Fruit fly (Drosophila melanogaster) whole organism, prepupa: ENCODE results near the gene CkIIbeta.

ENCODE experiments used
- Blimp-1 ChIP-seq: fragments of 200-800 bp; sonication (Bioruptor generic); optimal IDR thresholded peaks from 3 replicates; lab custom pipeline; 2017; ENCODE audit warnings: missing biosample characterization, missing genetic modification characterization, mild to moderate bottlenecking, moderate library complexity, missing genetic modification reagents
- CG11294 ChIP-seq: fragments of 200-800 bp; sonication (Bioruptor generic); IDR thresholded peaks from 2 replicates; pipeline ENCODE4 v1.3.6; 2022; ENCODE audit warnings: missing biosample characterization, missing genetic modification characterization
- CG15336 ChIP-seq: fragments of 200-800 bp; sonication (Bioruptor generic); IDR thresholded peaks from 2 replicates; pipeline ENCODE4 v1.3.6; 2022; ENCODE audit warnings: missing biosample characterization, missing genetic modification characterization
- CG1621 ChIP-seq: fragments of 200-800 bp; sonication (Bioruptor generic); optimal IDR thresholded peaks from 3 replicates; lab custom pipeline; 2018; ENCODE audit warnings: missing biosample characterization, mild to moderate bottlenecking, missing genetic modification characterization
- CG32006 ChIP-seq: fragments of 200-800 bp; sonication (Bioruptor generic); optimal IDR thresholded peaks from 3 replicates; lab custom pipeline; 2017; ENCODE audit warnings: missing biosample characterization, mild to moderate bottlenecking, missing genetic modification characterization
- CG34406 ChIP-seq: fragments of 200-800 bp; sonication (Bioruptor generic); optimal IDR thresholded peaks from 3 replicates; lab custom pipeline; 2016; ENCODE audit warnings: missing biosample characterization, missing genetic modification characterization
- CG3919 ChIP-seq: fragments of 200-800 bp; sonication (Bioruptor generic); optimal IDR thresholded peaks from 3 replicates; lab custom pipeline; 2016; ENCODE audit warnings: missing biosample characterization, missing genetic modification characterization
- CG4318 ChIP-seq: fragments of 200-800 bp; sonication (Bioruptor generic); optimal IDR thresholded peaks from 3 replicates; lab custom pipeline; 2017; ENCODE audit warnings: missing biosample characterization, mild to moderate bottlenecking, missing genetic modification characterization
- CG6163 ChIP-seq: fragments of 200-800 bp; sonication (Bioruptor generic); IDR thresholded peaks from 3 replicates; pipeline ENCODE4 v1.3.6; 2022; ENCODE audit warnings: missing biosample characterization, missing genetic modification characterization
- CG6276 ChIP-seq: fragments of 200-800 bp; sonication (Bioruptor generic); optimal IDR thresholded peaks from 2 replicates; lab custom pipeline; 2017; ENCODE audit warnings: missing biosample characterization, mild to moderate bottlenecking, missing genetic modification characterization
- CG6792 ChIP-seq: fragments of 200-800 bp; sonication (Bioruptor generic); optimal IDR thresholded peaks from 3 replicates; lab custom pipeline; 2016; ENCODE audit warnings: missing biosample characterization, missing genetic modification characterization
- CG6808 ChIP-seq: fragments of 200-800 bp; sonication (Bioruptor generic); optimal IDR thresholded peaks from 3 replicates; lab custom pipeline; 2017; ENCODE audit warnings: missing biosample characterization, missing genetic modification characterization, mild to moderate bottlenecking, moderate library complexity, missing genetic modification reagents
- CG6854 ChIP-seq: fragments of 200-800 bp; sonication (Bioruptor generic); optimal IDR thresholded peaks from 2 replicates; lab custom pipeline; 2017; ENCODE audit warnings: missing biosample characterization, mild to moderate bottlenecking, missing genetic modification characterization
- CG7368 ChIP-seq: fragments of 200-800 bp; sonication (Bioruptor generic); optimal IDR thresholded peaks from 3 replicates; lab custom pipeline; 2016; ENCODE audit warnings: missing biosample characterization, missing genetic modification characterization
- CG8119 ChIP-seq: fragments of 200-800 bp; sonication (Bioruptor generic); IDR thresholded peaks from 3 replicates; pipeline ENCODE4 v1.3.6; 2022; ENCODE audit warnings: missing biosample characterization, missing genetic modification characterization
- CG8319 ChIP-seq: fragments of 200-800 bp; sonication (Bioruptor generic); optimal IDR thresholded peaks from 3 replicates; lab custom pipeline; 2016; ENCODE audit warnings: missing biosample characterization, missing genetic modification characterization
- Eip75B ChIP-seq: fragments of 200-800 bp; sonication (Bioruptor generic); optimal IDR thresholded peaks from 3 replicates; lab custom pipeline; 2016; ENCODE audit warnings: missing biosample characterization, missing genetic modification characterization
- Eip78C ChIP-seq: fragments of 200-800 bp; sonication (Bioruptor generic); peaks from one replicate; lab custom pipeline; 2016; ENCODE audit warnings: missing biosample characterization, missing genetic modification characterization
- Eip93F ChIP-seq: fragments of 200-800 bp; sonication (Bioruptor generic); optimal IDR thresholded peaks from 2 replicates; lab custom pipeline; 2016; ENCODE audit warnings: missing biosample characterization, mild to moderate bottlenecking, missing genetic modification characterization
- Gug ChIP-seq: fragments of 200-800 bp; sonication (Bioruptor generic); IDR thresholded peaks from 2 replicates; pipeline ENCODE4 v1.3.6; 2022; ENCODE audit warnings: missing biosample characterization, missing genetic modification characterization
- Hr38 ChIP-seq: sonication (Bioruptor generic); optimal IDR thresholded peaks from 2 replicates; lab custom pipeline; 2016; ENCODE audit warnings: missing biosample characterization, missing genetic modification characterization
- Hr39 ChIP-seq: fragments of 200-800 bp; sonication (Bioruptor generic); optimal IDR thresholded peaks from 2 replicates; lab custom pipeline; 2016; ENCODE audit warnings: missing biosample characterization, missing genetic modification characterization
- Hr4 ChIP-seq: fragments of 200-800 bp; sonication (Bioruptor generic); optimal IDR thresholded peaks from 3 replicates; lab custom pipeline; 2016; ENCODE audit warnings: missing biosample characterization, missing genetic modification characterization
- Lpt ChIP-seq: fragments of 200-800 bp; sonication (Bioruptor generic); optimal IDR thresholded peaks from 3 replicates; lab custom pipeline; 2016; ENCODE audit warnings: missing biosample characterization, missing genetic modification characterization
- Met ChIP-seq: fragments of 200-800 bp; sonication (Bioruptor generic); optimal IDR thresholded peaks from 3 replicates; lab custom pipeline; 2016; ENCODE audit warnings: missing biosample characterization, missing genetic modification characterization
- OdsH ChIP-seq: fragments of 200-800 bp; sonication (Bioruptor generic); optimal IDR thresholded peaks from 3 replicates; lab custom pipeline; 2016; ENCODE audit warnings: missing biosample characterization, missing genetic modification characterization
- Sox102F ChIP-seq: fragments of 200-800 bp; sonication (Bioruptor generic); optimal IDR thresholded peaks from 2 replicates; lab custom pipeline; 2016; ENCODE audit warnings: missing biosample characterization, mild to moderate bottlenecking, missing genetic modification characterization
- Sox14 ChIP-seq: fragments of 200-800 bp; sonication (Bioruptor generic); optimal IDR thresholded peaks from 3 replicates; lab custom pipeline; 2016; ENCODE audit warnings: missing biosample characterization, missing genetic modification characterization
- Sox15 ChIP-seq: fragments of 200-800 bp; sonication (Bioruptor generic); optimal IDR thresholded peaks from 3 replicates; lab custom pipeline; 2016; ENCODE audit warnings: missing biosample characterization, missing genetic modification characterization
- achi ChIP-seq: fragments of 200-800 bp; sonication (Bioruptor generic); optimal IDR thresholded peaks from 3 replicates; lab custom pipeline; 2016; ENCODE audit warnings: missing biosample characterization, missing genetic modification characterization
- dsx ChIP-seq: fragments of 200-800 bp; optimal IDR thresholded peaks from 3 replicates; lab custom pipeline; 2019; ENCODE audit warnings: missing biosample characterization, mild to moderate bottlenecking, missing genetic modification characterization, moderate library complexity; ENCODE audit not compliant: poor library complexity, severe bottlenecking
- eg ChIP-seq: fragments of 200-800 bp; sonication (Bioruptor generic); IDR thresholded peaks from 3 replicates; pipeline ENCODE4 v1.3.6; 2022; ENCODE audit warnings: missing biosample characterization, missing genetic modification characterization
- esn ChIP-seq: fragments of 200-800 bp; sonication (Bioruptor generic); optimal IDR thresholded peaks from 2 replicates; lab custom pipeline; 2016; ENCODE audit warnings: missing biosample characterization, mild to moderate bottlenecking, missing genetic modification characterization, moderate library complexity
- fd59A ChIP-seq: fragments of 200-800 bp; sonication (Bioruptor generic); optimal IDR thresholded peaks from 2 replicates; lab custom pipeline; 2017; ENCODE audit warnings: missing biosample characterization, mild to moderate bottlenecking, missing genetic modification characterization, missing genetic modification reagents
- fd85E ChIP-seq: fragments of 200-800 bp; sonication (Bioruptor generic); optimal IDR thresholded peaks from 3 replicates; lab custom pipeline; 2016; ENCODE audit warnings: missing biosample characterization, missing genetic modification characterization
- fkh ChIP-seq: fragments of 200-800 bp; sonication (Bioruptor generic); optimal IDR thresholded peaks from 3 replicates; lab custom pipeline; 2017; ENCODE audit warnings: missing biosample characterization, mild to moderate bottlenecking, missing genetic modification characterization, moderate library complexity
- lz ChIP-seq: fragments of 200-800 bp; sonication (Bioruptor generic); optimal IDR thresholded peaks from 3 replicates; lab custom pipeline; 2016; ENCODE audit warnings: missing biosample characterization, missing genetic modification characterization
- net ChIP-seq: fragments of 200-800 bp; sonication (Bioruptor generic); optimal IDR thresholded peaks from 3 replicates; lab custom pipeline; 2016; ENCODE audit warnings: missing biosample characterization, missing genetic modification characterization
- spab ChIP-seq: fragments of 200-800 bp; sonication (Bioruptor generic); optimal IDR thresholded peaks from 2 replicates; lab custom pipeline; 2017; ENCODE audit warnings: missing biosample characterization, mild to moderate bottlenecking, missing genetic modification characterization, missing genetic modification reagents
- ss ChIP-seq, 2 experiments: fragments of 200-800 bp; sonication (Bioruptor generic); optimal IDR thresholded peaks; 2 replicates in 1 of 2; 3 replicates in 1 of 2; lab custom pipeline; 2017 to 2018; ENCODE audit warnings: mild to moderate bottlenecking in 2 of 2, missing biosample characterization in 2 of 2, missing genetic modification characterization in 2 of 2, moderate library complexity in 1 of 2
- svp ChIP-seq: fragments of 200-800 bp; sonication (Bioruptor generic); peaks from one replicate; lab custom pipeline; 2016; ENCODE audit warnings: missing biosample characterization, missing genetic modification characterization
- topi ChIP-seq: fragments of 200-800 bp; sonication (Bioruptor generic); optimal IDR thresholded peaks from 3 replicates; lab custom pipeline; 2016; ENCODE audit warnings: missing biosample characterization, missing genetic modification characterization
- vri ChIP-seq: fragments of 200-800 bp; sonication (Bioruptor generic); optimal IDR thresholded peaks from 3 replicates; lab custom pipeline; 2016; ENCODE audit warnings: missing biosample characterization, mild to moderate bottlenecking, missing genetic modification characterization

CkIIbeta gene

DNA sequence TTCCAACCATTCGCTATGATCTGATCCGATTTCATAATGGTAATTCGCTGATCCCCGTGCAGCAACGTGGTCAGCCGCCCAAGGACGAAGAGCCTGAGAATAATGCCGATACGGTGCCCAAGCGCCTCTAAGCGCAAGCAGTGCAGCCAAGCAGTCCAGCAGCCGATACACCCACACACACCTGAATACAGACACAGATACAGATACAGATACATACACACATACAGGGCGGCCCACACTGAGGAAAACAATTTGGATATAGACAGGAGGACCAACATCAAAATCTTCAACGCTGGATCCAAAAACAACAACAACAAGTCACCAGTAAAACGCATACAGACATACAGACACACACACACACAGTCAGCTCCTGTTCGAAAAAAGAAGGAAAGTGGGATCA is 7.6 kb downstream of the CkIIbeta start:
- TF ChIP-seq Gug (GFP tag; lab: Robert Waterston, UW) (no peak), lz (GFP tag; lab: Kevin White, UChicago) (no peak), CG6792 (GFP tag; lab: Kevin White, UChicago) (no peak), fkh (GFP tag; lab: Kevin White, UChicago) (no peak), ss (GFP tag; optimal IDR thresholded peaks at IDR 0.05; lab: Kevin White, UChicago) (no peak), CG6854 (GFP tag; lab: Kevin White, UChicago) (no peak)

DNA sequence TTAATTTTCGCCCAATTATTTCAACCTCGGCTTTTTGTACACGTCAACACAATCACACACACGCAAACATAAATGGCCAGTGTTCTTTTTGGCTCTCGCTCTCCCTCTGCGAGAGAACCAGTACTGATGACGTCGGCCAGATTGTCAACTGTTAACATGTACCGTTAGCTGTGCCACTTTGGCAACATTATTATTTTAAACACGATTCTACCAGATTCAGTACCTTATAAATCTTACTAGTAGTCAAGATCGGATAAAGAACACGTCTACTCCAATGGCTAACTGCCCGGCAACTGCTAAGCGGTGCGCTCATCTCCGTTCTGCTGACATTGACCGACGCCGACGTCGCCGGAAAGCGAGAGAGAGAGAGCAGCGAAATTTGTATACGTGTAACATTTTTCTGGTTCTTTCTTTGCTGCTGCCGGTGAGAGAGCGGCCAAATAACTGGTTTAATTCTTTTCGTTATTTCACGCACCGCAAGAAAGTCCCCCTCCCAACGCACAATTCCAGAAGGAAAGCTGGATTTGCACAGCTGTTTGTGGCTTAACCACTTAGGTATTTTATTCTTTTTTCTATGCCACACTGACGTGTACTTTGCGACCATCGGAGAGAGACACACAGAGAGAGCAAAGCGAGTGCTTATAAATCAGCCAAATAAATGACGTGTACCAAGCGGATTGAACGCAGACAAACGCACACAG is 12.9 kb downstream of the CkIIbeta start:
- TF ChIP-seq eg (GFP tag; lab: Robert Waterston, UW) (peak; percentile 19; the same call in 1 of the 3 replicates), ss (GFP tag; optimal IDR thresholded peaks at IDR 0.05; lab: Kevin White, UChicago) (peak; percentile 18 to 42), spab (GFP tag; lab: Kevin White, UChicago) (no peak), Eip75B (GFP tag; lab: Kevin White, UChicago) (no peak), CG6854 (GFP tag; lab: Kevin White, UChicago) (peak; percentile 76), CG1621 (tag; lab: Kevin White, UChicago) (peak; percentile 38), Blimp-1 (GFP tag; lab: Kevin White, UChicago) (peak; percentile 28), fkh (GFP tag; lab: Kevin White, UChicago) (peak; percentile 33), Eip78C (GFP tag; lab: Kevin White, UChicago) (peak; percentile 70), Sox15 (GFP tag; lab: Kevin White, UChicago) (no peak), lz (GFP tag; lab: Kevin White, UChicago) (no peak), Hr4 (GFP tag; lab: Kevin White, UChicago) (no peak), CG6808 (GFP tag; lab: Kevin White, UChicago) (peak; percentile 30), CG3919 (no peak), CG4318 (GFP tag; lab: Kevin White, UChicago) (no peak), fd85E (no peak), CG8319 (GFP tag; lab: Kevin White, UChicago) (no peak), dsx (GFP tag; lab: Kevin White, UChicago) (peak; percentile 1), Met (GFP tag; lab: Kevin White, UChicago) (peak; percentile 20), CG15336 (GFP tag; lab: Robert Waterston, UW) (no peak), Hr39 (GFP tag; lab: Kevin White, UChicago) (no peak), net (GFP tag; lab: Kevin White, UChicago) (no peak), CG6276 (peak; percentile 45), Sox102F (peak; percentile 4)
- TF ChIP-seq, all 60 proteins: peak for 12

DNA sequence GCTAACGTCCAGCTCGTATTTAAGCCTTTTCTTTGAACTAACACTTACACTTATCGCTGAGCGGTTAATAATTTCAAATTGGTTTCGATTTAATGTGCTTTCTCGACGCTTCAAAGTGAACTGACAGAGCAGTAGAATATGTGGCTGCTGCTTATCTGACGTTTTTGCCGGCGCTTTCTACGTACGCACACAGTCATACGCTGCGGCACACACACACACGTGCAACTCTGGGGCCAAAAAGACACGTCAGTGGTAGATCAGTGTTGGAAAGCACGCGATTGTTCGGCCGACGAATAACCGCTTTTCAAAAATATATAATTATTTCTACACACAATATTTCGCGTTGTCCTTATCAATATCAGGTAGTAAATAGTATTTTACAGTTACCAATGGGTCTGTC is 13.9 kb downstream of the CkIIbeta start:
- TF ChIP-seq fd59A (GFP tag; lab: Kevin White, UChicago) (no peak), net (GFP tag; lab: Kevin White, UChicago) (peak; percentile 20), vri (GFP tag; lab: Kevin White, UChicago) (peak; percentile 46), OdsH (peak; percentile 4), achi (peak; percentile 88), Lpt (GFP tag; lab: Kevin White, UChicago) (no peak), Hr38 (GFP tag; lab: Kevin White, UChicago) (no peak), CG15336 (GFP tag; lab: Robert Waterston, UW) (0 out of 2 replicates have a peak, but pooled peaks have one; percentile 12), CG11294 (GFP tag; lab: Robert Waterston, UW) (no peak), CG1621 (tag; lab: Kevin White, UChicago) (peak; percentile 37), Sox15 (GFP tag; lab: Kevin White, UChicago) (no peak), Sox14 (GFP tag; lab: Kevin White, UChicago) (no peak), svp (GFP tag; lab: Kevin White, UChicago) (peak; percentile 87), CG34406 (GFP tag; lab: Kevin White, UChicago) (no peak), CG8119 (GFP tag; lab: Robert Waterston, UW) (no peak; the same call in 2 of the 3 replicates), esn (peak; percentile 29), Met (GFP tag; lab: Kevin White, UChicago) (peak; percentile 37), CG32006 (GFP tag; lab: Kevin White, UChicago) (no peak), CG7368 (no peak), eg (GFP tag; lab: Robert Waterston, UW) (0 out of 3 replicates have a peak, but pooled peaks have one; percentile 41), CG6854 (GFP tag; lab: Kevin White, UChicago) (peak; percentile 19), Eip93F (GFP tag; lab: Kevin White, UChicago) (peak; percentile 46), ss (GFP tag; optimal IDR thresholded peaks at IDR 0.05; lab: Kevin White, UChicago) (peak in 1 of 2 experiments; percentile 35), Blimp-1 (GFP tag; lab: Kevin White, UChicago) (no peak), CG3919 (peak; percentile 12), topi (GFP tag; lab: Kevin White, UChicago) (peak; percentile 7), CG6808 (GFP tag; lab: Kevin White, UChicago) (peak; percentile 37), Hr4 (GFP tag; lab: Kevin White, UChicago) (no peak), CG6163 (peak; percentile 38; the same call in 1 of the 3 replicates), Sox102F (no peak), dsx (GFP tag; lab: Kevin White, UChicago) (peak; percentile 7), Eip78C (GFP tag; lab: Kevin White, UChicago) (peak; percentile 41)
